Worm (Caenorhabditis elegans) whole organism, mixed stage, embryonic: ENCODE measurements around the gene F22F7.12.

Source experiments
- bed-3 ChIP-seq: fragments of 200-800 bp; sonication (Bioruptor generic); optimal IDR thresholded peaks from 3 replicates; lab custom pipeline; 2018; ENCODE audit warnings: mild to moderate bottlenecking, missing genetic modification characterization, moderate library complexity, missing compliant biosample characterization
- ceh-83 ChIP-seq: fragments of 200-800 bp; sonication (Bioruptor generic); optimal IDR thresholded peaks from 2 replicates; lab custom pipeline; 2018; ENCODE audit warnings: mild to moderate bottlenecking, missing genetic modification characterization, missing compliant biosample characterization
- ces-1 ChIP-seq: fragments of 150-350 bp; optimal IDR thresholded peaks from 2 replicates; lab custom pipeline; 2014; ENCODE audit warnings: missing biosample characterization, missing genetic modification reagents, missing genetic modification characterization
- elt-1 ChIP-seq: sonication (generic microtip); optimal IDR thresholded peaks from 2 replicates; lab custom pipeline; 2017; ENCODE audit warnings: missing genetic modification characterization, mild to moderate bottlenecking, missing compliant biosample characterization, antibody characterized with exemption, moderate library complexity, borderline replicate concordance; ENCODE audit not compliant: insufficient read depth
- elt-3 ChIP-seq: fragments of 150-350 bp; optimal IDR thresholded peaks from 2 replicates; lab custom pipeline; 2014; ENCODE audit warnings: missing biosample characterization, missing genetic modification characterization
- lin-13 ChIP-seq: fragments of 150-350 bp; optimal IDR thresholded peaks from 2 replicates; lab custom pipeline; 2014; ENCODE audit warnings: missing biosample characterization, missing genetic modification characterization
- mep-1 ChIP-seq: fragments of 150-350 bp; optimal IDR thresholded peaks from 2 replicates; lab custom pipeline; 2017; ENCODE audit warnings: missing biosample characterization, missing genetic modification reagents, missing genetic modification characterization, inconsistent platforms
- nhr-76 ChIP-seq: sonication (generic microtip); optimal IDR thresholded peaks from 2 replicates; lab custom pipeline; 2017; ENCODE audit warnings: missing biosample characterization, missing genetic modification characterization
- pha-4 ChIP-seq: fragments of 150-350 bp; optimal IDR thresholded peaks from 2 replicates; lab custom pipeline; 2018; ENCODE audit warnings: missing biosample characterization, missing genetic modification reagents, missing genetic modification characterization
- snpc-4 ChIP-seq: fragments of 150-350 bp; optimal IDR thresholded peaks from 2 replicates; lab custom pipeline; 2014; ENCODE audit warnings: missing biosample characterization, missing genetic modification characterization
- sptf-1 ChIP-seq: sonication (generic microtip); optimal IDR thresholded peaks from 2 replicates; lab custom pipeline; 2017; ENCODE audit warnings: mild to moderate bottlenecking, missing genetic modification characterization, moderate library complexity, missing compliant biosample characterization
- tbx-8 ChIP-seq: fragments of 200-800 bp; sonication (Bioruptor generic); optimal IDR thresholded peaks from 2 replicates; lab custom pipeline; 2018; ENCODE audit warnings: mild to moderate bottlenecking, missing genetic modification characterization, moderate library complexity, missing compliant biosample characterization
- unc-120 ChIP-seq: sonication (generic microtip); optimal IDR thresholded peaks from 2 replicates; lab custom pipeline; 2017; ENCODE audit warnings: missing genetic modification characterization, missing compliant biosample characterization; ENCODE audit not compliant: poor library complexity, severe bottlenecking
- unc-39 ChIP-seq: fragments of 150-350 bp; optimal IDR thresholded peaks from 2 replicates; lab custom pipeline; 2014; ENCODE audit warnings: missing biosample characterization, missing genetic modification characterization

DNA sequence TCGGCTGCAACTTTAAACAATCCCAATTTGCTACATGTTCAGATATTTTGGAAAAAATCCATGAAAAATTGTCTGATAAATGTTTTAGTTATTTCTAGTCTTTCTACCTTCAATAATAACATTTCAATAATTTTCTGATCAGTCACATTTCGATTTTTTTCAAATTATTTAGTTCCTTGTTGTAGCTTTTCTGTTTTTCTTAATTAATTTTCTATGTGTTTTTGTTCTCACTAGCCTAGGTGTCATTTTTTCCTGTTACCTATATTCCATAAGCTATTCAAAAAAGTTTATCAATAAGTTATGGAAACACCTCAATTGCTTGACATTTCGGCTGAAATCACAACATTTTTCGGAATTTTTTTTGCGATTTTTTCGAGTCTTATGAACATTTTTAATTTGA is 9.0 kb upstream of the F22F7.12 start, which contains the start of gene srbc-23:
- TF ChIP-seq lin-13 (tag; lab: Kevin White, UChicago) = no peak
- no peak for TF ChIP-seq nhr-76
- TF ChIP-seq mep-1 (tag; lab: Kevin White, UChicago) = no peak
- no peak for TF ChIP-seq snpc-4
- TF ChIP-seq elt-3 (tag; lab: Kevin White, UChicago) = no peak
- TF ChIP-seq ces-1 = no peak
- TF ChIP-seq pha-4 (tag; lab: Kevin White, UChicago) = no peak
- no peak for TF ChIP-seq ceh-83 (GFP tag; lab: Kevin White, UChicago)
- no peak for TF ChIP-seq elt-1
- TF ChIP-seq bed-3 (GFP tag; lab: Kevin White, UChicago) = no peak
- no peak for TF ChIP-seq tbx-8
- no peak for TF ChIP-seq unc-120
- no peak for TF ChIP-seq sptf-1
- no peak for TF ChIP-seq unc-39
